Fruit fly (Drosophila melanogaster) S2 (cell line): ENCODE results near the gene rux.

ENCODE experiments used
- CG8478 ChIP-seq: fragments of >200 bp; optimal IDR thresholded peaks from 2 replicates; lab custom pipeline; 2018
- CTCF ChIP-seq, 2 experiments: fragments of >200 bp; optimal IDR thresholded peaks; 2 replicates each; lab custom pipeline; 2018

DNA sequence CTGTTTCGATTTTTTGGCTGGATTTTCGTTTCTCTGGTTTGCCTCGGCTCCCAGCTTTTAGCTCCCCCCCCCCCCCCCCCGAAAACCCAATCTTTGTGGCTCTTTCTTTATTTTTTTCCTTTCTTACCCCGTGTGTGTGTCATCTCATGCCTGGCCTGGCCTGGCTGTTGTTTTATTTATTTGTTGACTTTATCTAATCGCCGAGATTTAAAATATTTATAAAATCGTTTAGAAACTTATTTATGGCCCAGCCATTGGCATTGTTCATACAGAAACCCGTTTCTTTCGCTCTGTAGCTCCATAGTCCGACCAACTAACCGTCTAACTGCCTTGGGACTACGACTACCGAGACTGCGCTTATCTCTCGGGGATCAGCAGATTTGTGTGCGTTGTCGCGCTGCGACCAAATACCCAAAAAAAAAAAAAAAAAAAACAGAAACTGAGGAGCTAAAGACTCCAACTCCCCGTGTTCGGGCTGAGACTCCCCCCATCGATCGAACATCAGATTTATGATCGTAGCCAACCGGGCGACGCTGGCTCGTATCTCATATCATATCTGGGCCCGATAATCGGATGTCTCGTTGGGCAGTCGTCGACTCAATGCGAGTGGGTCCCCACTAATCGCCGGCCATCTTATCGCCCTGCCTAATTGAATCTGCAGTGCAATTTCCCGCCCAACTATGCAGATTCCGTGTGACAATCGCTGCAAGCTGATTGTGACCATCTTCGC is 26.9 kb downstream of the rux start:
- no peak for TF ChIP-seq CG8478
- TF ChIP-seq CTCF (optimal IDR thresholded peaks at IDR 0.05; lab: Kevin White, UChicago): no peak
